Fruit fly (Drosophila melanogaster) whole organism, embryonic: Measurements from ENCODE around the gene Kua.

Experiments used
- Abd-B ChIP-seq: fragments of 200-800 bp; sonication (Bioruptor generic); optimal IDR thresholded peaks from 2 replicates; lab custom pipeline; 2018; ENCODE audit warnings: missing biosample characterization, mild to moderate bottlenecking, missing genetic modification characterization, moderate library complexity
- Adf1 ChIP-seq: fragments of 200-800 bp; sonication (Bioruptor generic); IDR thresholded peaks from 2 replicates; pipeline ENCODE4 v1.3.6; 2022; ENCODE audit warnings: missing biosample characterization, missing genetic modification characterization
- Awh ChIP-seq: fragments of 200-800 bp; sonication (Bioruptor generic); IDR thresholded peaks from 2 replicates; pipeline ENCODE4, ENCODE4 v1.3.6; 2022; ENCODE audit warnings: missing biosample characterization, missing genetic modification characterization
- C15 ChIP-seq: fragments of 200-800 bp; sonication (Bioruptor generic); IDR thresholded peaks from 3 replicates; pipeline ENCODE4 v1.3.6; 2022; ENCODE audit warnings: missing biosample characterization, missing genetic modification characterization
- CG10321 ChIP-seq: fragments of 200-800 bp; sonication (Bioruptor generic); IDR thresholded peaks from 2 replicates; pipeline ENCODE4 v1.3.6; 2022; ENCODE audit warnings: missing biosample characterization, missing genetic modification characterization
- CG12236 ChIP-seq: fragments of 200-800 bp; sonication (Bioruptor generic); optimal IDR thresholded peaks from 2 replicates; lab custom pipeline; 2016; ENCODE audit warnings: missing biosample characterization, missing genetic modification characterization
- CG12659 ChIP-seq: fragments of 200-800 bp; sonication (Bioruptor generic); optimal IDR thresholded peaks from 3 replicates; lab custom pipeline; 2017; ENCODE audit warnings: mild to moderate bottlenecking, missing biosample characterization, missing genetic modification reagents, missing genetic modification characterization
- CG12744 ChIP-seq: fragments of 200-800 bp; sonication (Bioruptor generic); optimal IDR thresholded peaks from 2 replicates; lab custom pipeline; 2016; ENCODE audit warnings: missing biosample characterization, missing genetic modification characterization
- CG14710 ChIP-seq: fragments of 200-800 bp; sonication (Bioruptor generic); optimal IDR thresholded peaks from 3 replicates; lab custom pipeline; 2019; ENCODE audit warnings: missing biosample characterization, mild to moderate bottlenecking, missing genetic modification characterization, moderate library complexity
- CG17328 ChIP-seq: fragments of 200-800 bp; sonication (Bioruptor generic); IDR thresholded peaks from 2 replicates; pipeline ENCODE4 v1.3.6; 2022; ENCODE audit warnings: missing biosample characterization, missing genetic modification characterization
- CG1832 ChIP-seq: fragments of 200-800 bp; sonication (Bioruptor generic); optimal IDR thresholded peaks from 2 replicates; lab custom pipeline; 2017; ENCODE audit warnings: missing biosample characterization, mild to moderate bottlenecking, missing genetic modification characterization, inconsistent platforms
- CG34224 ChIP-seq: fragments of 200-800 bp; sonication (Bioruptor generic); IDR thresholded peaks from 3 replicates; pipeline ENCODE4 v1.3.6; 2022; ENCODE audit warnings: missing biosample characterization, missing genetic modification characterization; ENCODE audit not compliant: partially characterized antibody
- CG42726 ChIP-seq: fragments of 200-800 bp; sonication (Bioruptor generic); IDR thresholded peaks from 2 replicates; pipeline ENCODE4 v1.3.6; 2022; ENCODE audit warnings: missing biosample characterization, missing genetic modification characterization; ENCODE audit not compliant: partially characterized antibody
- CG7357 ChIP-seq: fragments of 200-800 bp; sonication (Bioruptor generic); IDR thresholded peaks from 3 replicates; pipeline ENCODE4 v1.3.6; 2022; ENCODE audit warnings: missing biosample characterization, missing genetic modification characterization
- CG7928 ChIP-seq: fragments of 200-800 bp; sonication (Bioruptor generic); optimal IDR thresholded peaks from 2 replicates; lab custom pipeline; 2017; ENCODE audit warnings: missing biosample characterization, mild to moderate bottlenecking, missing genetic modification characterization
- CrebB ChIP-seq: fragments of 200-800 bp; sonication (Bioruptor generic); optimal IDR thresholded peaks from 3 replicates; lab custom pipeline; 2018; ENCODE audit warnings: missing biosample characterization, mild to moderate bottlenecking, missing genetic modification characterization
- Deaf1 ChIP-seq: fragments of 200-800 bp; optimal IDR thresholded peaks from 3 replicates; lab custom pipeline; 2019; ENCODE audit warnings: missing biosample characterization, mild to moderate bottlenecking, missing genetic modification characterization, moderate library complexity
- Gug ChIP-seq: fragments of 200-800 bp; sonication (Bioruptor generic); IDR thresholded peaks from 4 replicates; pipeline ENCODE4 v1.3.6; 2022; ENCODE audit warnings: missing biosample characterization, missing genetic modification characterization
- H2.0 ChIP-seq: fragments of 200-800 bp; sonication (Bioruptor generic); IDR thresholded peaks from 2 replicates; pipeline ENCODE4 v1.3.6; 2022; ENCODE audit warnings: missing biosample characterization, missing genetic modification characterization
- HHEX ChIP-seq: fragments of 200-800 bp; sonication (Bioruptor generic); optimal IDR thresholded peaks from 3 replicates; lab custom pipeline; 2017; ENCODE audit warnings: missing biosample characterization, mild to moderate bottlenecking, missing genetic modification characterization, missing genetic modification reagents
- Jarid2 ChIP-seq: fragments of 200-800 bp; sonication (Bioruptor generic); optimal IDR thresholded peaks from 3 replicates; lab custom pipeline; 2017; ENCODE audit warnings: mild to moderate bottlenecking, missing biosample characterization, missing genetic modification reagents, missing genetic modification characterization
- Max ChIP-seq: fragments of 200-800 bp; sonication (Bioruptor generic); optimal IDR thresholded peaks from 2 replicates; lab custom pipeline; 2016; ENCODE audit warnings: missing biosample characterization, mild to moderate bottlenecking, missing genetic modification characterization
- Nf-YB ChIP-seq: fragments of 200-800 bp; sonication (Bioruptor generic); optimal IDR thresholded peaks from 3 replicates; lab custom pipeline; 2019; ENCODE audit warnings: missing biosample characterization, mild to moderate bottlenecking, missing genetic modification characterization, moderate library complexity
- Poxn ChIP-seq: fragments of 200-800 bp; sonication (Bioruptor generic); IDR thresholded peaks from 2 replicates; pipeline ENCODE4 v1.3.6; 2022; ENCODE audit warnings: missing biosample characterization, missing genetic modification characterization
- Ravus ChIP-seq: fragments of 200-800 bp; sonication (Bioruptor generic); IDR thresholded peaks from 2 replicates; pipeline ENCODE4 v1.3.6; 2022; ENCODE audit warnings: missing biosample characterization, missing genetic modification characterization
- Six4 ChIP-seq: fragments of 200-800 bp; sonication (Bioruptor generic); optimal IDR thresholded peaks from 2 replicates; lab custom pipeline; 2016; ENCODE audit warnings: missing biosample characterization, missing genetic modification characterization
- Usf ChIP-seq: fragments of 200-800 bp; sonication (Bioruptor generic); optimal IDR thresholded peaks from 2 replicates; lab custom pipeline; 2017; ENCODE audit warnings: missing genotype, missing biosample characterization, missing genetic modification characterization
- abd-A ChIP-seq: fragments of 200-800 bp; sonication (Bioruptor generic); optimal IDR thresholded peaks from 3 replicates; lab custom pipeline; 2019; ENCODE audit warnings: missing biosample characterization, mild to moderate bottlenecking, missing genetic modification characterization, moderate library complexity
- bbx ChIP-seq: fragments of 200-800 bp; sonication (Bioruptor generic); IDR thresholded peaks from 2 replicates; pipeline ENCODE4 v1.3.6; 2022; ENCODE audit warnings: missing biosample characterization, missing genetic modification characterization; ENCODE audit not compliant: partially characterized antibody
- bsh ChIP-seq, 2 experiments: fragments of 200-800 bp; sonication (Bioruptor generic); optimal IDR thresholded peaks; 2 replicates each; lab custom pipeline; 2017 to 2018; ENCODE audit warnings: mild to moderate bottlenecking in 2 of 2, missing biosample characterization in 2 of 2, missing genetic modification characterization in 2 of 2, moderate library complexity in 1 of 2
- crol ChIP-seq: fragments of 200-800 bp; sonication (Bioruptor generic); IDR thresholded peaks from 2 replicates; pipeline ENCODE4 v1.3.6; 2022; ENCODE audit warnings: missing biosample characterization, missing genetic modification characterization
- ewg ChIP-seq: fragments of 200-800 bp; sonication (Bioruptor generic); optimal IDR thresholded peaks from 3 replicates; lab custom pipeline; 2017; ENCODE audit warnings: mild to moderate bottlenecking, missing biosample characterization, missing genetic modification reagents, missing genetic modification characterization
- exex ChIP-seq: fragments of 200-800 bp; sonication (Bioruptor generic); optimal IDR thresholded peaks from 4 replicates; lab custom pipeline; 2018; ENCODE audit warnings: missing biosample characterization, mild to moderate bottlenecking, missing genetic modification characterization, moderate library complexity
- eyg ChIP-seq: fragments of 200-800 bp; sonication (Bioruptor generic); optimal IDR thresholded peaks from 3 replicates; lab custom pipeline; 2016; ENCODE audit warnings: missing biosample characterization, missing genetic modification characterization
- grn ChIP-seq: fragments of 200-800 bp; sonication (Bioruptor generic); optimal IDR thresholded peaks from 3 replicates; lab custom pipeline; 2017; ENCODE audit warnings: missing biosample characterization, missing genetic modification characterization
- hkb ChIP-seq, 2 experiments: fragments of 200-800 bp in 1 of 2; fragments of >200 bp in 1 of 2; sonication (Bioruptor generic) in 1 of 2; IDR thresholded peaks in 1 of 2; optimal IDR thresholded peaks in 1 of 2; 2 replicates each; pipeline versions ENCODE4 v1.3.6 to Lab custom; 2017 to 2022; ENCODE audit warnings: missing biosample characterization in 1 of 2, missing genetic modification characterization in 1 of 2
- inv ChIP-seq: fragments of 200-800 bp; sonication (Bioruptor generic); IDR thresholded peaks from 2 replicates; pipeline ENCODE4 v1.3.6; 2022; ENCODE audit warnings: missing biosample characterization, missing genetic modification characterization; ENCODE audit not compliant: partially characterized antibody
- lola ChIP-seq, 3 experiments: fragments of >200 bp in 2 of 3; fragments of 200-800 bp in 1 of 3; sonication (Bioruptor generic) in 1 of 3; optimal IDR thresholded peaks; 2 replicates each; lab custom pipeline; 2017 to 2019; ENCODE audit warnings: missing biosample characterization in 3 of 3, missing genetic modification characterization in 3 of 3, mild to moderate bottlenecking in 1 of 3, moderate library complexity in 1 of 3
- pfk ChIP-seq: fragments of 200-800 bp; sonication (Bioruptor generic); optimal IDR thresholded peaks from 2 replicates; lab custom pipeline; 2018; ENCODE audit warnings: missing biosample characterization, mild to moderate bottlenecking, missing genetic modification characterization, moderate library complexity
- phol ChIP-seq: fragments of 200-800 bp; sonication (Bioruptor generic); optimal IDR thresholded peaks from 3 replicates; lab custom pipeline; 2018; ENCODE audit warnings: missing biosample characterization, mild to moderate bottlenecking, missing genetic modification characterization, moderate library complexity
- pnt ChIP-seq: fragments of 200-800 bp; sonication (Bioruptor generic); optimal IDR thresholded peaks from 3 replicates; lab custom pipeline; 2016; ENCODE audit warnings: missing biosample characterization, missing genetic modification characterization
- seq ChIP-seq: fragments of 200-800 bp; sonication (Bioruptor generic); IDR thresholded peaks from 2 replicates; pipeline ENCODE4 v1.3.6; 2022; ENCODE audit warnings: missing biosample characterization, missing genetic modification characterization
- shn ChIP-seq: fragments of 200-800 bp; sonication (Bioruptor generic); optimal IDR thresholded peaks from 3 replicates; lab custom pipeline; 2016; ENCODE audit warnings: missing biosample characterization, missing genetic modification characterization
- sima ChIP-seq: fragments of 200-800 bp; sonication (Bioruptor generic); optimal IDR thresholded peaks from 2 replicates; lab custom pipeline; 2016; ENCODE audit warnings: missing biosample characterization, missing genetic modification characterization
- sisA ChIP-seq: fragments of 200-800 bp; sonication (Bioruptor generic); IDR thresholded peaks from 2 replicates; pipeline ENCODE4 v1.3.6; 2022; ENCODE audit warnings: missing biosample characterization, missing genetic modification characterization
- slou ChIP-seq: fragments of 200-800 bp; sonication (Bioruptor generic); optimal IDR thresholded peaks from 3 replicates; lab custom pipeline; 2016; ENCODE audit warnings: missing biosample characterization, missing genetic modification characterization
- tap ChIP-seq: fragments of 200-800 bp; optimal IDR thresholded peaks from 3 replicates; lab custom pipeline; 2019; ENCODE audit warnings: missing biosample characterization, mild to moderate bottlenecking, missing genetic modification characterization, moderate library complexity
- vnd ChIP-seq: fragments of 200-800 bp; sonication (Bioruptor generic); IDR thresholded peaks from 3 replicates; pipeline ENCODE4 v1.3.6; 2022; ENCODE audit warnings: missing biosample characterization, missing genetic modification characterization; ENCODE audit not compliant: partially characterized antibody
- wor ChIP-seq: fragments of 200-800 bp; sonication (Bioruptor generic); IDR thresholded peaks from 2 replicates; pipeline ENCODE4 v1.3.6; 2022; ENCODE audit warnings: missing biosample characterization, missing genetic modification characterization

The Kua gene

dm6 chr2L:20091094-20091679 is 6.2 kb upstream of the Kua start, which contains the start of the genes CG10747 and Pyroxd1 (continued):
- TF ChIP-seq Adf1 (GFP tag; lab: Robert Waterston, UW): peak; percentile 83
- TF ChIP-seq CG12236 (GFP tag; lab: Kevin White, UChicago): peak; percentile 86
- no peak; the same call in 1 of the 2 replicates for TF ChIP-seq crol (GFP tag; lab: Robert Waterston, UW)
- TF ChIP-seq CG42726 (GFP tag; lab: Robert Waterston, UW): no peak
- peak; percentile 95 for TF ChIP-seq CrebB (tag; lab: Kevin White, UChicago)
- no peak for TF ChIP-seq inv (GFP tag; lab: Robert Waterston, UW)
- peak; percentile 94 for TF ChIP-seq HHEX
- TF ChIP-seq sisA (GFP tag; lab: Robert Waterston, UW): peak; percentile 96
- peak; percentile 96 for TF ChIP-seq phol (tag; lab: Kevin White, UChicago)
- TF ChIP-seq lola (GFP tag; optimal IDR thresholded peaks at IDR 0.05; lab: Kevin White, UChicago): peak in 1 of 3 experiments; percentile 95
- peak; percentile 95 for TF ChIP-seq CG14710 (tag; lab: Kevin White, UChicago)
- peak; percentile 97 for TF ChIP-seq Max
- TF ChIP-seq ewg: peak; percentile 92
- TF ChIP-seq shn (GFP tag; lab: Kevin White, UChicago): peak; percentile 96
- peak; percentile 70 for TF ChIP-seq Jarid2
- TF ChIP-seq CG12659 (GFP tag; lab: Kevin White, UChicago): peak; percentile 98
- TF ChIP-seq tap (tag; lab: Kevin White, UChicago): peak; percentile 94
- TF ChIP-seq slou (GFP tag; lab: Kevin White, UChicago): peak; percentile 90
- peak; percentile 94 for TF ChIP-seq wor (GFP tag; lab: Robert Waterston, UW)
- TF ChIP-seq vnd (GFP tag; lab: Robert Waterston, UW): no peak
- TF ChIP-seq CG1832 (GFP tag; lab: Kevin White, UChicago): no peak
- no peak for TF ChIP-seq abd-A
- peak; percentile 95 for TF ChIP-seq CG12744 (GFP tag; lab: Kevin White, UChicago)
- peak; percentile 86 for TF ChIP-seq Awh (GFP tag; lab: Robert Waterston, UW)
- peak; percentile 78 for TF ChIP-seq CG10321 (GFP tag; lab: Robert Waterston, UW)
- peak; percentile 65 for TF ChIP-seq grn (GFP tag; lab: Kevin White, UChicago)
- peak; percentile 82 for TF ChIP-seq Deaf1 (tag; lab: Kevin White, UChicago)
- no peak for TF ChIP-seq CG34224 (GFP tag; lab: Robert Waterston, UW)
- TF ChIP-seq CG7928 (GFP tag; lab: Kevin White, UChicago): peak; percentile 76
- TF ChIP-seq pfk (GFP tag; lab: Kevin White, UChicago): peak; percentile 49
- peak; percentile 93 for TF ChIP-seq Six4 (GFP tag; lab: Kevin White, UChicago)
- TF ChIP-seq exex (tag; lab: Kevin White, UChicago): peak; percentile 87
- peak; percentile 95 to 96 for TF ChIP-seq bsh (GFP tag; optimal IDR thresholded peaks at IDR 0.05; lab: Kevin White, UChicago)
- TF ChIP-seq CG17328 (GFP tag; lab: Robert Waterston, UW): peak; percentile 92
- peak; percentile 98 for TF ChIP-seq Abd-B
- peak; percentile 95 for TF ChIP-seq pnt (GFP tag; lab: Kevin White, UChicago)
- peak; percentile 91 for TF ChIP-seq Poxn
- TF ChIP-seq hkb (optimal IDR thresholded peaks at IDR 0.05; lab: Kevin White, UChicago): no peak
- peak; percentile 96 for TF ChIP-seq hkb (GFP tag; IDR thresholded peaks at IDR 0.05; lab: Robert Waterston, UW)
- peak; percentile 96 for TF ChIP-seq Usf (GFP tag; lab: Kevin White, UChicago)
- peak; percentile 92 for TF ChIP-seq C15
- TF ChIP-seq Ravus (GFP tag; lab: Robert Waterston, UW): peak; percentile 86
- TF ChIP-seq H2.0 (GFP tag; lab: Robert Waterston, UW): peak; percentile 91
- peak; percentile 86 for TF ChIP-seq Nf-YB (GFP tag; lab: Kevin White, UChicago)
- TF ChIP-seq CG7357 (GFP tag; lab: Robert Waterston, UW): peak; percentile 88
- TF ChIP-seq bbx: no peak
- peak; percentile 97 for TF ChIP-seq Gug (GFP tag; lab: Robert Waterston, UW)
- peak; percentile 96 for TF ChIP-seq seq (GFP tag; lab: Robert Waterston, UW)
- peak; percentile 64 for TF ChIP-seq sima (GFP tag; lab: Kevin White, UChicago)
- TF ChIP-seq eyg (GFP tag; lab: Kevin White, UChicago): peak; percentile 79
